Fruit fly (Drosophila melanogaster): Measurements from ENCODE around the gene CG11902.
A peak's percentile ranks its signal among the peaks of the same experiment; 100 is the strongest.

CG11902 gene

dm6 chr3R:25388522-25388921, 53.5 kb downstream of the CG11902 start:
- TF ChIP-seq acj6 (GFP tag; optimal IDR thresholded peaks at IDR 0.05) (peak; percentile 24), CG3919 (GFP tag; optimal IDR thresholded peaks at IDR 0.05) (peak; percentile 29), CG1621 (tag; optimal IDR thresholded peaks at IDR 0.05) (no peak), Sox15 (GFP tag; optimal IDR thresholded peaks at IDR 0.05) (no peak), dsx (GFP tag; optimal IDR thresholded peaks at IDR 0.05; ENCODE audit: poor library complexity, severe bottlenecking) (no peak), salr (GFP tag; optimal IDR thresholded peaks at IDR 0.05) (no peak), CG15336 (GFP tag; IDR thresholded peaks at IDR 0.05) (peak; percentile 57; the same call in 1 of the 2 replicates), CG10631 (GFP tag; optimal IDR thresholded peaks at IDR 0.05) (peak; percentile 31), Hr4 (GFP tag; optimal IDR thresholded peaks at IDR 0.05) (no peak), OdsH (GFP tag; optimal IDR thresholded peaks at IDR 0.05) (peak; percentile 22), CG6808 (GFP tag; optimal IDR thresholded peaks at IDR 0.05) (no peak), achi (GFP tag; optimal IDR thresholded peaks at IDR 0.05) (peak; percentile 20), CG6854 (GFP tag; optimal IDR thresholded peaks at IDR 0.05) (no peak), CG6163 (GFP tag; IDR thresholded peaks at IDR 0.05) (0 out of 3 replicates have a peak, but pooled peaks have one; percentile 31), CG34406 (GFP tag; optimal IDR thresholded peaks at IDR 0.05) (peak; percentile 42), eg (GFP tag; IDR thresholded peaks at IDR 0.05) (peak; percentile 64; the same call in 2 of the 3 replicates), CG8632 (GFP tag; optimal IDR thresholded peaks at IDR 0.05) (peak; percentile 27), Gug (GFP tag; IDR thresholded peaks at IDR 0.05) (peak; percentile 54), CG9139 (GFP tag; optimal IDR thresholded peaks at IDR 0.05) (no peak), Ets21C (GFP tag; optimal IDR thresholded peaks at IDR 0.05) (no peak), CG32006 (GFP tag; optimal IDR thresholded peaks at IDR 0.05) (peak; percentile 58), esn (GFP tag; optimal IDR thresholded peaks at IDR 0.05) (no peak)
